Worm (Caenorhabditis elegans): ENCODE results near the gene K02F6.1.

Gene K02F6.1

ce11 chrII:2564899-2565298 is 11.1 kb downstream of the K02F6.1 start, which contains the start of gene usp-39 (continued):
- TF ChIP-seq unc-62 (GFP tag; optimal IDR thresholded peaks at IDR 0.05) (no peak), jun-1 (tag; optimal IDR thresholded peaks at IDR 0.05) (peak; percentile 12), nhr-71 (tag; optimal IDR thresholded peaks at IDR 0.05) (no peak), nhr-85 (tag) (peak; percentile 90), blmp-1 (tag; optimal IDR thresholded peaks at IDR 0.05) (peak; percentile 60), ceh-82 (tag; optimal IDR thresholded peaks at IDR 0.05) (peak; percentile 69 to 91 (median 83)), C16A3.4 (tag; optimal IDR thresholded peaks at IDR 0.05) (peak; percentile 59), hlh-17 (GFP tag; optimal IDR thresholded peaks at IDR 0.05; ENCODE audit: borderline replicate concordance) (no peak), lin-15B (tag; optimal IDR thresholded peaks at IDR 0.05) (peak; percentile 66), ces-1 (GFP tag; optimal IDR thresholded peaks at IDR 0.05) (peak; percentile 17), hlh-4 (tag; optimal IDR thresholded peaks at IDR 0.05) (no peak), unc-98 (GFP tag; IDR thresholded peaks at IDR 0.05) (no peak), ztf-4 (tag; optimal IDR thresholded peaks at IDR 0.05) (peak; percentile 48), nhr-77 (tag; optimal IDR thresholded peaks at IDR 0.05) (no peak), alr-1 (tag; optimal IDR thresholded peaks at IDR 0.05; ENCODE audit: borderline replicate concordance) (no peak), zag-1 (tag; optimal IDR thresholded peaks at IDR 0.05) (no peak), nhr-20 (tag; optimal IDR thresholded peaks at IDR 0.05) (no peak), swsn-7 (tag; optimal IDR thresholded peaks at IDR 0.05) (no peak), sox-4 (tag; optimal IDR thresholded peaks at IDR 0.05) (peak; percentile 71), nhr-19 (GFP tag; conservative IDR thresholded peaks at IDR 0.05) (peak; percentile 84), lin-13 (GFP tag; optimal IDR thresholded peaks at IDR 0.05) (peak; percentile 68), dsc-1 (tag; optimal IDR thresholded peaks at IDR 0.05) (no peak), sptf-1 (tag; optimal IDR thresholded peaks at IDR 0.05) (no peak), unc-130 (tag; optimal IDR thresholded peaks at IDR 0.05) (peak; percentile 90), unc-86 (tag; optimal IDR thresholded peaks at IDR 0.05) (peak; percentile 80), fkh-4 (tag; optimal IDR thresholded peaks at IDR 0.05; ENCODE audit: borderline replicate concordance) (peak; percentile 6), vab-15 (tag; optimal IDR thresholded peaks at IDR 0.05) (no peak), mab-9 (GFP tag; IDR thresholded peaks at IDR 0.05) (no peak), xbp-1 (tag; optimal IDR thresholded peaks at IDR 0.05) (peak; percentile 81), snu-23 (GFP tag; optimal IDR thresholded peaks at IDR 0.05) (peak; percentile 90), nhr-47 (tag; optimal IDR thresholded peaks at IDR 0.05) (no peak), grh-1 (GFP tag; IDR thresholded peaks at IDR 0.05) (peak; percentile 40), zip-4 (GFP tag; optimal IDR thresholded peaks at IDR 0.05) (no peak), tlp-1 (tag; optimal IDR thresholded peaks at IDR 0.05) (no peak), nhr-28 (tag; optimal IDR thresholded peaks at IDR 0.05) (no peak), elt-3 (tag; optimal IDR thresholded peaks at IDR 0.05) (peak in 2 of 6 experiments; percentile 23 to 73), snpc-4 (tag; optimal IDR thresholded peaks at IDR 0.05) (peak; percentile 76), lin-14 (GFP tag; optimal IDR thresholded peaks at IDR 0.05) (no peak), dpl-1 (GFP tag; optimal IDR thresholded peaks at IDR 0.05) (peak; percentile 75 to 87 (median 81)), ets-5 (GFP tag; IDR thresholded peaks at IDR 0.05) (no peak), lin-39 (tag; optimal IDR thresholded peaks at IDR 0.05) (peak; percentile 88), rnt-1 (tag; optimal IDR thresholded peaks at IDR 0.05) (no peak), nhr-76 (tag; optimal IDR thresholded peaks at IDR 0.05) (no peak), nhr-84 (tag; optimal IDR thresholded peaks at IDR 0.05) (no peak), pag-3 (tag; optimal IDR thresholded peaks at IDR 0.05; ENCODE audit: borderline replicate concordance, insufficient read depth) (no peak), pqm-1 (tag; optimal IDR thresholded peaks at IDR 0.05) (no peak)

All from whole organism, L1 larva.